Fruit fly (Drosophila melanogaster) whole organism, embryonic: Measurements from ENCODE around the gene CG33235.

Experiments used
- ATbp ChIP-seq: fragments of 200-800 bp; sonication (Bioruptor generic); optimal IDR thresholded peaks from 2 replicates; lab custom pipeline; 2017; ENCODE audit warnings: missing biosample characterization, mild to moderate bottlenecking, missing genetic modification characterization, missing genetic modification reagents
- Atf3 ChIP-seq: fragments of 200-800 bp; sonication (Bioruptor generic); optimal IDR thresholded peaks from 3 replicates; lab custom pipeline; 2016; ENCODE audit warnings: missing biosample characterization, missing genetic modification characterization
- CG10321 ChIP-seq: fragments of 200-800 bp; sonication (Bioruptor generic); IDR thresholded peaks from 2 replicates; pipeline ENCODE4 v1.3.6; 2022; ENCODE audit warnings: missing biosample characterization, missing genetic modification characterization
- CG10543 ChIP-seq: fragments of 200-800 bp; sonication (Bioruptor generic); optimal IDR thresholded peaks from 3 replicates; lab custom pipeline; 2017; ENCODE audit warnings: missing biosample characterization, mild to moderate bottlenecking, missing genetic modification characterization, moderate library complexity
- CG12769 ChIP-seq: fragments of 200-800 bp; sonication (Bioruptor generic); optimal IDR thresholded peaks from 2 replicates; lab custom pipeline; 2019; ENCODE audit warnings: missing biosample characterization, mild to moderate bottlenecking, missing genetic modification characterization, moderate library complexity
- CG13296 ChIP-seq: fragments of 200-800 bp; sonication (Bioruptor generic); optimal IDR thresholded peaks from 3 replicates; lab custom pipeline; 2018; ENCODE audit warnings: missing biosample characterization, mild to moderate bottlenecking, missing genetic modification characterization
- CG13775 ChIP-seq: fragments of 200-800 bp; sonication (Bioruptor generic); optimal IDR thresholded peaks from 3 replicates; lab custom pipeline; 2017; ENCODE audit warnings: missing biosample characterization, mild to moderate bottlenecking, missing genetic modification characterization
- CG14050 ChIP-seq: fragments of 200-800 bp; sonication (Bioruptor generic); IDR thresholded peaks from 3 replicates; pipeline ENCODE4 v1.3.6; 2022; ENCODE audit warnings: missing biosample characterization, missing genetic modification characterization
- CG15269 ChIP-seq: fragments of 200-800 bp; sonication (Bioruptor generic); optimal IDR thresholded peaks from 2 replicates; lab custom pipeline; 2018; ENCODE audit warnings: missing biosample characterization, mild to moderate bottlenecking, missing genetic modification characterization, moderate library complexity
- CG1529 ChIP-seq: fragments of 200-800 bp; sonication (Bioruptor generic); optimal IDR thresholded peaks from 3 replicates; lab custom pipeline; 2018; ENCODE audit warnings: missing biosample characterization, missing genetic modification characterization
- CG15514 ChIP-seq: fragments of 200-800 bp; sonication (Bioruptor generic); optimal IDR thresholded peaks from 3 replicates; lab custom pipeline; 2017; ENCODE audit warnings: missing biosample characterization, missing genetic modification characterization, mild to moderate bottlenecking, moderate library complexity, missing genetic modification reagents
- CG17361 ChIP-seq: fragments of 200-800 bp; sonication (Bioruptor generic); IDR thresholded peaks from 3 replicates; pipeline ENCODE4 v1.3.6; 2022; ENCODE audit warnings: missing biosample characterization, missing genetic modification characterization
- CG17802 ChIP-seq: fragments of 200-800 bp; sonication (Bioruptor generic); optimal IDR thresholded peaks from 2 replicates; lab custom pipeline; 2018; ENCODE audit warnings: missing biosample characterization, mild to moderate bottlenecking, missing genetic modification characterization, moderate library complexity
- CG2875 ChIP-seq: fragments of 200-800 bp; sonication (Bioruptor generic); optimal IDR thresholded peaks from 2 replicates; lab custom pipeline; 2017; ENCODE audit warnings: missing biosample characterization, mild to moderate bottlenecking, missing genetic modification characterization, missing genetic modification reagents
- CG3407 ChIP-seq: fragments of 200-800 bp; sonication (Bioruptor generic); optimal IDR thresholded peaks from 2 replicates; lab custom pipeline; 2018; ENCODE audit warnings: missing biosample characterization, mild to moderate bottlenecking, missing genetic modification characterization
- CG6254 ChIP-seq: fragments of 200-800 bp; sonication (Bioruptor generic); optimal IDR thresholded peaks from 3 replicates; lab custom pipeline; 2017; ENCODE audit warnings: mild to moderate bottlenecking, missing biosample characterization, missing genetic modification reagents, missing genetic modification characterization
- CG6813 ChIP-seq: fragments of 200-800 bp; sonication (Bioruptor generic); optimal IDR thresholded peaks from 2 replicates; lab custom pipeline; 2017; ENCODE audit warnings: missing biosample characterization, missing genetic modification characterization, mild to moderate bottlenecking, moderate library complexity, missing genetic modification reagents
- CG7786 ChIP-seq: fragments of 200-800 bp; sonication (Bioruptor generic); optimal IDR thresholded peaks from 2 replicates; lab custom pipeline; 2016; ENCODE audit warnings: missing biosample characterization, missing genetic modification characterization
- CG7987 ChIP-seq: fragments of 200-800 bp; sonication (Bioruptor generic); optimal IDR thresholded peaks from 2 replicates; lab custom pipeline; 2018; ENCODE audit warnings: missing biosample characterization, mild to moderate bottlenecking, missing genetic modification characterization, moderate library complexity
- CG8290 ChIP-seq, 3 experiments: fragments of 200-800 bp; sonication (Bioruptor generic); optimal IDR thresholded peaks; 2 replicates each; lab custom pipeline; 2016 to 2019; ENCODE audit warnings: missing biosample characterization in 3 of 3, missing genetic modification characterization in 3 of 3, mild to moderate bottlenecking in 2 of 3, moderate library complexity in 1 of 3
- CG8388 ChIP-seq: fragments of 200-800 bp; sonication (Bioruptor generic); optimal IDR thresholded peaks from 2 replicates; lab custom pipeline; 2019; ENCODE audit warnings: missing biosample characterization, mild to moderate bottlenecking, missing genetic modification characterization, moderate library complexity
- Eip74EF ChIP-seq, 2 experiments: fragments of 200-800 bp in 1 of 2; fragments of >200 bp in 1 of 2; sonication (Bioruptor generic) in 1 of 2; optimal IDR thresholded peaks; 2 replicates each; lab custom pipeline; 2017 to 2019; ENCODE audit warnings: missing biosample characterization in 2 of 2, missing genetic modification characterization in 2 of 2, mild to moderate bottlenecking in 1 of 2, moderate library complexity in 1 of 2
- Fer1 ChIP-seq: fragments of 200-800 bp; sonication (Bioruptor generic); optimal IDR thresholded peaks from 2 replicates; lab custom pipeline; 2017; ENCODE audit warnings: missing biosample characterization, mild to moderate bottlenecking, missing genetic modification characterization
- Gsc ChIP-seq: fragments of 200-800 bp; sonication (Bioruptor generic); IDR thresholded peaks from 2 replicates; pipeline ENCODE4 v1.3.6; 2022; ENCODE audit warnings: missing biosample characterization, missing genetic modification characterization
- Hmr ChIP-seq: fragments of 200-800 bp; sonication (Bioruptor generic); optimal IDR thresholded peaks from 3 replicates; lab custom pipeline; 2017; ENCODE audit warnings: mild to moderate bottlenecking, missing biosample characterization, missing genetic modification reagents, missing genetic modification characterization
- Hr3 ChIP-seq: fragments of 200-800 bp; sonication (Bioruptor generic); optimal IDR thresholded peaks from 3 replicates; lab custom pipeline; 2016; ENCODE audit warnings: missing biosample characterization, missing genetic modification characterization
- Hr39 ChIP-seq: fragments of >200 bp; optimal IDR thresholded peaks from 2 replicates; lab custom pipeline; 2017
- Kr ChIP-seq: fragments of 200-800 bp; sonication (Bioruptor generic); optimal IDR thresholded peaks from 2 replicates; lab custom pipeline; 2017; ENCODE audit warnings: missing biosample characterization, mild to moderate bottlenecking, missing genetic modification characterization
- MTF-1 ChIP-seq: fragments of 200-800 bp; sonication (Bioruptor generic); optimal IDR thresholded peaks from 2 replicates; lab custom pipeline; 2018; ENCODE audit warnings: missing biosample characterization, mild to moderate bottlenecking, missing genetic modification characterization, borderline replicate concordance
- Mes4 ChIP-seq: fragments of 200-800 bp; sonication (Bioruptor generic); optimal IDR thresholded peaks from 2 replicates; lab custom pipeline; 2016; ENCODE audit warnings: missing biosample characterization, missing genetic modification characterization
- Rfx ChIP-seq: fragments of 200-800 bp; sonication (Bioruptor generic); IDR thresholded peaks from 2 replicates; pipeline ENCODE4 v1.3.6; 2022; ENCODE audit warnings: missing biosample characterization, missing genetic modification characterization
- Scr ChIP-seq: fragments of 200-800 bp; sonication (Bioruptor generic); IDR thresholded peaks from 2 replicates; pipeline ENCODE4 v1.3.6; 2022; ENCODE audit warnings: missing biosample characterization, missing genetic modification characterization; ENCODE audit not compliant: partially characterized antibody
- Sox100B ChIP-seq: fragments of 200-800 bp; sonication (Bioruptor generic); optimal IDR thresholded peaks from 3 replicates; lab custom pipeline; 2018; ENCODE audit warnings: missing biosample characterization, mild to moderate bottlenecking, missing genetic modification characterization
- Ssrp ChIP-seq: fragments of 200-800 bp; sonication (Bioruptor generic); optimal IDR thresholded peaks from 2 replicates; lab custom pipeline; 2018; ENCODE audit warnings: missing biosample characterization, mild to moderate bottlenecking, missing genetic modification characterization, moderate library complexity
- Stat92E ChIP-seq, 3 experiments: fragments of >200 bp in 2 of 3; fragments of 200-800 bp in 1 of 3; sonication (Bioruptor generic) in 1 of 3; optimal IDR thresholded peaks; 2 replicates each; lab custom pipeline; 2017 to 2019; ENCODE audit warnings: missing biosample characterization in 3 of 3, missing genetic modification characterization in 3 of 3, mild to moderate bottlenecking in 1 of 3, moderate library complexity in 1 of 3
- YL-1 ChIP-seq: fragments of 200-800 bp; sonication (Bioruptor generic); optimal IDR thresholded peaks from 3 replicates; lab custom pipeline; 2017; ENCODE audit warnings: missing biosample characterization, mild to moderate bottlenecking, missing genetic modification characterization
- ase ChIP-seq: fragments of 200-800 bp; sonication (Bioruptor generic); IDR thresholded peaks from 3 replicates; pipeline ENCODE4 v1.3.6; 2022; ENCODE audit warnings: missing biosample characterization, missing genetic modification characterization
- caup ChIP-seq: fragments of 200-800 bp; sonication (Bioruptor generic); optimal IDR thresholded peaks from 3 replicates; lab custom pipeline; 2017; ENCODE audit warnings: missing biosample characterization, mild to moderate bottlenecking, missing genetic modification characterization, moderate library complexity; ENCODE audit not compliant: severe bottlenecking
- crol ChIP-seq: fragments of 200-800 bp; sonication (Bioruptor generic); IDR thresholded peaks from 2 replicates; pipeline ENCODE4 v1.3.6; 2022; ENCODE audit warnings: missing biosample characterization, missing genetic modification characterization
- cwo ChIP-seq: fragments of 200-800 bp; sonication (Bioruptor generic); optimal IDR thresholded peaks from 3 replicates; lab custom pipeline; 2017; ENCODE audit warnings: missing biosample characterization, missing genetic modification characterization, mild to moderate bottlenecking, moderate library complexity, missing genetic modification reagents
- dmrt99B ChIP-seq: fragments of 200-800 bp; sonication (Bioruptor generic); optimal IDR thresholded peaks from 2 replicates; lab custom pipeline; 2018; ENCODE audit warnings: missing biosample characterization, mild to moderate bottlenecking, missing genetic modification characterization, moderate library complexity
- knrl ChIP-seq: fragments of 200-800 bp; sonication (Bioruptor generic); IDR thresholded peaks from 3 replicates; pipeline ENCODE4 v1.3.6; 2022; ENCODE audit warnings: missing biosample characterization, missing genetic modification characterization; ENCODE audit not compliant: partially characterized antibody
- lab ChIP-seq: fragments of 200-800 bp; sonication (Bioruptor generic); optimal IDR thresholded peaks from 3 replicates; lab custom pipeline; 2017; ENCODE audit warnings: missing biosample characterization, missing genetic modification characterization, mild to moderate bottlenecking, moderate library complexity, missing genetic modification reagents
- luna ChIP-seq: fragments of 200-800 bp; sonication (Bioruptor generic); optimal IDR thresholded peaks from 2 replicates; lab custom pipeline; 2016; ENCODE audit warnings: missing biosample characterization, missing genetic modification characterization
- onecut ChIP-seq: fragments of 200-800 bp; sonication (Bioruptor generic); IDR thresholded peaks from 2 replicates; pipeline ENCODE4 v1.3.6; 2022; ENCODE audit warnings: missing biosample characterization, missing genetic modification characterization
- sens-2 ChIP-seq: fragments of 200-800 bp; sonication (Bioruptor generic); IDR thresholded peaks from 2 replicates; pipeline ENCODE4 v1.3.6; 2022; ENCODE audit warnings: missing biosample characterization, missing genetic modification characterization
- usp ChIP-seq: fragments of >200 bp; optimal IDR thresholded peaks from 2 replicates; lab custom pipeline; 2017; ENCODE audit warnings: missing biosample characterization, missing genetic modification characterization

The CG33235 gene

dm6 chrX:11440944-11441343 is 50.4 kb downstream of the CG33235 start (continued):
- TF ChIP-seq Hr3 (GFP tag; lab: Kevin White, UChicago): peak; percentile 15
- TF ChIP-seq CG13775 (GFP tag; lab: Kevin White, UChicago): peak; percentile 9

dm6 chrX:11439270-11439669 is 52.1 kb downstream of the CG33235 start:
- TF ChIP-seq CG15514: peak; percentile 26
- peak; percentile 19 for TF ChIP-seq CG3407
- no peak for TF ChIP-seq CG1529
- peak; percentile 35 for TF ChIP-seq CG12769
- TF ChIP-seq CG15269: peak; percentile 14
- TF ChIP-seq CG10543 (GFP tag; lab: Kevin White, UChicago): peak; percentile 39
- TF ChIP-seq Gsc: no peak
- peak; percentile 23 for TF ChIP-seq Hmr (GFP tag; lab: Kevin White, UChicago)
- no peak for TF ChIP-seq Stat92E (GFP tag; optimal IDR thresholded peaks at IDR 0.05; lab: Kevin White, UChicago)
- peak; percentile 26 for TF ChIP-seq Fer1 (GFP tag; lab: Kevin White, UChicago)
- TF ChIP-seq CG17802 (tag; lab: Kevin White, UChicago): no peak
- no peak for TF ChIP-seq Hr39 (lab: Kevin White, UChicago)
- TF ChIP-seq Kr (GFP tag; lab: Kevin White, UChicago): no peak
- no peak for TF ChIP-seq onecut
- TF ChIP-seq usp (GFP tag; lab: Kevin White, UChicago): no peak
- peak; percentile 16 for TF ChIP-seq CG13296
- no peak for TF ChIP-seq CG2875 (GFP tag; lab: Kevin White, UChicago)
- no peak for TF ChIP-seq CG14050 (GFP tag; lab: Robert Waterston, UW)
- 0 out of 2 replicates have a peak, but pooled peaks have one; percentile 11 for TF ChIP-seq Rfx (GFP tag; lab: Robert Waterston, UW)
- no peak for TF ChIP-seq Ssrp (tag; lab: Kevin White, UChicago)
- TF ChIP-seq CG7987: peak; percentile 20
- TF ChIP-seq sens-2 (GFP tag; lab: Robert Waterston, UW): no peak
- peak; percentile 33 for TF ChIP-seq lab (GFP tag; lab: Kevin White, UChicago)
- TF ChIP-seq CG17361 (GFP tag; lab: Robert Waterston, UW): no peak
- TF ChIP-seq caup: peak; percentile 3
- TF ChIP-seq dmrt99B (tag; lab: Kevin White, UChicago): peak; percentile 5
- no peak for TF ChIP-seq CG7786 (GFP tag; lab: Kevin White, UChicago)
- TF ChIP-seq MTF-1 (GFP tag; lab: Kevin White, UChicago): no peak
- TF ChIP-seq cwo: peak; percentile 19
- TF ChIP-seq CG8388 (GFP tag; lab: Kevin White, UChicago): no peak
- TF ChIP-seq CG6254 (GFP tag; lab: Kevin White, UChicago): no peak
- TF ChIP-seq Atf3 (GFP tag; lab: Kevin White, UChicago): no peak
- no peak for TF ChIP-seq YL-1 (GFP tag; lab: Kevin White, UChicago)
- peak; percentile 25 for TF ChIP-seq CG6813 (GFP tag; lab: Kevin White, UChicago)
- TF ChIP-seq Eip74EF (GFP tag; optimal IDR thresholded peaks at IDR 0.05; lab: Kevin White, UChicago): peak in 1 of 2 experiments; percentile 50
- no peak for TF ChIP-seq ase (GFP tag; lab: Robert Waterston, UW)
- TF ChIP-seq crol (GFP tag; lab: Robert Waterston, UW): peak; percentile 93
- TF ChIP-seq knrl (GFP tag; lab: Robert Waterston, UW): no peak
- TF ChIP-seq Sox100B (GFP tag; lab: Kevin White, UChicago): no peak
- TF ChIP-seq ATbp (GFP tag; lab: Kevin White, UChicago): peak; percentile 27
- TF ChIP-seq CG8290 (GFP tag; optimal IDR thresholded peaks at IDR 0.05; lab: Kevin White, UChicago): no peak
- TF ChIP-seq CG8290 (tag; optimal IDR thresholded peaks at IDR 0.05; lab: Kevin White, UChicago): peak in 1 of 2 experiments; percentile 19
- TF ChIP-seq luna (GFP tag; lab: Kevin White, UChicago): no peak
- TF ChIP-seq Scr (GFP tag; lab: Robert Waterston, UW): no peak
- no peak for TF ChIP-seq CG10321 (GFP tag; lab: Robert Waterston, UW)
- no peak for TF ChIP-seq Mes4 (GFP tag; lab: Kevin White, UChicago)
